Worm (Caenorhabditis elegans): ENCODE results near the gene mboa-3.

DNA sequence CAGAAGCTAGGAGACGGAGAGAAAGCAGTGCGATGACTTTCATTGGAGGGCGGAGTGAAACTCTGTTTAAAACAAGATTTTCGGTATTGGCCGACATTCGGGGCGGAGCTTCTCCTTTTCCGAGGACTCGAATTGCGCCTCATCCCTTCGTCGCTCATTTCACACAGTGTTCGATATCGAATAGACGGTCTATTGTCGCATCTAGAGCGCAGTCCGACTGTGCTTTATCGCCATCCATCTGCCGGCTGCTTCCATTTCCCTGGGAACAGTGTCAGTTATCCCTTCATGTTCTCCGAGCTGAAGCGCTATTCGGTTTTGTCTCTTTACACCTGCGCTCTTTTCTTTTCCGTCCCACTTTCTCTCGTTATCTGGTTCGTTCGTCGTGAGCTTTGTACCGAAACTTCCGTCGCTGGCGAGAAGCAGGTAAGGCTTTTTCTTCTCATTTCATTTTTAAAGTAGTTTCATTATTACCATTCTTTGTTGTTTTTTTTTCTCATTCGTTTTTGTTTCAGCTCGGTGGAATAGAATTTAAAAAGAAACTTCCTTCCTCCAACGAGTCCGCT is 29.7 kb downstream of the mboa-3 start, which contains the start of the genes bus-8A and bus-8B:
- TF ChIP-seq ztf-23 (GFP tag; IDR thresholded peaks at IDR 0.05) (no peak), cog-1 (tag; optimal IDR thresholded peaks at IDR 0.05) (no peak), ztf-29 (GFP tag; IDR thresholded peaks at IDR 0.05) (no peak), flt-1 (GFP tag; IDR thresholded peaks at IDR 0.05) (no peak)
